Fruit fly (Drosophila melanogaster): Measurements from ENCODE around the gene Pde1c.

Pde1c gene

dm6 chr2L:11968581-11969272 lies 40.4 kb upstream of the Pde1c start (continued):
- TF ChIP-seq mirr (GFP tag; optimal IDR thresholded peaks at IDR 0.05) (no peak), Hsf (GFP tag; optimal IDR thresholded peaks at IDR 0.05) (no peak), D19A (tag; optimal IDR thresholded peaks at IDR 0.05) (peak; percentile 80), HmgZ (tag; optimal IDR thresholded peaks at IDR 0.05) (no peak), cad (GFP tag; optimal IDR thresholded peaks at IDR 0.05) (peak; percentile 40), CG13287 (GFP tag; IDR thresholded peaks at IDR 0.05; ENCODE audit: partially characterized antibody) (no peak), CG18262 (tag; optimal IDR thresholded peaks at IDR 0.05) (no peak), CG2120 (GFP tag; optimal IDR thresholded peaks at IDR 0.05) (no peak), peb (GFP tag; IDR thresholded peaks at IDR 0.05) (no peak)

DNA sequence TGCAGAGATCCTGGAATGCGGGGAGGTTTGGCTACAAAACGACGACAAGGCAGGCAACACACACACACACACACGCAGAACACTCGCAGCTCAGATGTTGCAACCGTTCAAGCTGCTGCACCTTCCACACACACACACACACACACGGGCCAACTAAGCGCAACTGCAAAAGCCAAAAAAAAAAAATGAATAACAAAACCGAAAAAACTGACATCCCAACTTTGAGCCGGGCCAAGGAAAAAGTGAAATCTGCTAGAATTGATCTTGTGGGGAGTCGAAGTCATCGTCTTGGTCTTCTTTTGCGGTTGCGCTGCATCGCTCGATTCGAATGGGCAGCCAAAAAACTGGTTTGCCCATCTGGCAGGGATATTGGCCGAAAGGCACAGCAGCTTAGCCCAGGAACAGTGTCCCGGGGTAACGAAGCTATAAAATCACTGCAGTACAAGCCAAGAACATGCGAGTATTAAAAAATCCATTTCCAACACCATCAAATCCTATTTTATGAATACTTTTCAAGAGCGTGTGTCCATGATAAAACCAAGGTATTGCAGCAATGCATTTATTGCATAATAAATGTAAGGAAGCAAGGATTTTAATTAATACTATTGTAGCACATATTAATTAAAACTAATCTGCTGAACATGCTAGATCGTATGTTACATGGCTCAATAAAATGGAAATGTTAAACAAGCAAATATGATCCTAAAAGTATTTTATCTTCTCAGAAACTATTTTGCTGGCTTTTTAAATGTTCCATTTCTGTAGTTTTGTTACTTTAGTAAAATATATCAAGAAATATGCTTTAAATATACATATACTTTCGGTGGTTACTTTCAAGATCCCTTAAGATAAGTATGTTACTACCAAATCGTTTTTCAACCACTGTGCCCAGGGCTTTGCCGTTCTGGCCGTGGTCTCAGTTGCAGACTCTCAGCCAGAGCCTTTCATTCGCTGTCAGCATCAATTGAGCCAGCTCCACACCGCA lies 37.5 kb upstream of the Pde1c start:
- TF ChIP-seq Ets65A (GFP tag) (peak; percentile 2), Drgx (GFP tag; IDR thresholded peaks at IDR 0.05) (0 out of 2 replicates have a peak, but pooled peaks have one; percentile 12), Dbx (GFP tag; IDR thresholded peaks at IDR 0.05) (no peak), lbe (GFP tag; optimal IDR thresholded peaks at IDR 0.05) (peak; percentile 0), sens (GFP tag) (peak; percentile 79), CTCF (GFP tag; optimal IDR thresholded peaks at IDR 0.05) (no peak), CHES-1-like (GFP tag; optimal IDR thresholded peaks at IDR 0.05) (no peak), CG11247 (GFP tag; IDR thresholded peaks at IDR 0.05) (0 out of 2 replicates have a peak, but pooled peaks have one; percentile 8), CG11560 (tag; IDR thresholded peaks at IDR 0.05) (no peak), cg (GFP tag; optimal IDR thresholded peaks at IDR 0.05) (peak; percentile 5), croc (GFP tag; conservative IDR thresholded peaks at IDR 0.05) (no peak)

- peak; percentile 0 for TF ChIP-seq grn (GFP tag; optimal IDR thresholded peaks at IDR 0.05)
- peak; percentile 39 for TF ChIP-seq oc (tag; optimal IDR thresholded peaks at IDR 0.05)
- TF ChIP-seq CG4617 (GFP tag; optimal IDR thresholded peaks at IDR 0.05; ENCODE audit: borderline replicate concordance) = no peak
- TF ChIP-seq sqz (GFP tag; optimal IDR thresholded peaks at IDR 0.05) = peak; percentile 15
- TF ChIP-seq Awh (GFP tag; IDR thresholded peaks at IDR 0.05) = peak; percentile 71
- peak; percentile 51 for TF ChIP-seq CG13894 (tag; optimal IDR thresholded peaks at IDR 0.05)
- no peak for TF ChIP-seq usp (GFP tag; optimal IDR thresholded peaks at IDR 0.05)
- peak; percentile 42 for TF ChIP-seq CG12769 (tag; optimal IDR thresholded peaks at IDR 0.05)
- TF ChIP-seq CG15269 (tag; optimal IDR thresholded peaks at IDR 0.05) = peak; percentile 73
- peak; percentile 53 for TF ChIP-seq Med (GFP tag)
- TF ChIP-seq CG7928 (GFP tag; optimal IDR thresholded peaks at IDR 0.05) = no peak
- TF ChIP-seq sd (tag; optimal IDR thresholded peaks at IDR 0.05) = peak; percentile 5
- 0 out of 4 replicates have a peak, but pooled peaks have one; percentile 39 for TF ChIP-seq chinmo (GFP tag; IDR thresholded peaks at IDR 0.05; ENCODE audit: partially characterized antibody)
- no peak for TF ChIP-seq Nf-YB (GFP tag; optimal IDR thresholded peaks at IDR 0.05)
Observed at dm6 chr2L:11963422-11964322, 35.3 kb upstream of the Pde1c start.
